Fruit fly (Drosophila melanogaster) whole organism, embryonic: Measurements from ENCODE around the gene CG10311.
A peak's percentile ranks its signal among the peaks of the same experiment; 100 is the strongest.

Experiments used
- CG16813 ChIP-seq: fragments of 200-800 bp; sonication (Bioruptor generic); IDR thresholded peaks from 3 replicates; pipeline ENCODE4 v1.3.6; 2022; ENCODE audit warnings: missing biosample characterization, missing genetic modification characterization; ENCODE audit not compliant: partially characterized antibody
- Ets65A ChIP-seq: fragments of 200-800 bp; sonication (Bioruptor generic); peaks from one replicate; lab custom pipeline; 2016; ENCODE audit warnings: missing biosample characterization, missing genetic modification characterization
- Sin3A ChIP-seq: fragments of >200 bp; optimal IDR thresholded peaks from 2 replicates; lab custom pipeline; 2018
- ewg ChIP-seq: fragments of 200-800 bp; sonication (Bioruptor generic); optimal IDR thresholded peaks from 3 replicates; lab custom pipeline; 2017; ENCODE audit warnings: mild to moderate bottlenecking, missing biosample characterization, missing genetic modification reagents, missing genetic modification characterization
- h ChIP-seq: fragments of >200 bp; optimal IDR thresholded peaks from 2 replicates; lab custom pipeline; 2017

- no peak for TF ChIP-seq Ets65A (GFP tag; lab: Kevin White, UChicago)
- TF ChIP-seq CG16813 (GFP tag; lab: Robert Waterston, UW): no peak
- peak; percentile 27 for TF ChIP-seq Sin3A (lab: Kevin White, UChicago)
- peak; percentile 64 for TF ChIP-seq ewg (GFP tag; lab: Kevin White, UChicago)
- TF ChIP-seq h: no peak
Observed at dm6 chr3R:16359098-16359497, 2.3 kb upstream of the CG10311 start, which contains the start of gene CG17931.
